Worm (Caenorhabditis elegans) whole organism, late embryonic: ENCODE results near the gene sru-11.

ENCODE experiments used
- ceh-18 ChIP-seq: sonication (generic microtip); optimal IDR thresholded peaks from 2 replicates; lab custom pipeline; 2016; ENCODE audit warnings: missing genetic modification characterization, missing compliant biosample characterization
- ceh-24 ChIP-seq: sonication (generic microtip); optimal IDR thresholded peaks from 2 replicates; lab custom pipeline; 2016; ENCODE audit warnings: mild to moderate bottlenecking, missing genetic modification characterization, missing compliant biosample characterization
- ceh-48 ChIP-seq: sonication (generic microtip); optimal IDR thresholded peaks from 2 replicates; lab custom pipeline; 2016; ENCODE audit warnings: missing genetic modification characterization, inconsistent platforms, missing compliant biosample characterization
- dmd-4 ChIP-seq: sonication (generic microtip); optimal IDR thresholded peaks from 2 replicates; lab custom pipeline; 2016; ENCODE audit warnings: borderline replicate concordance, missing genetic modification characterization, missing compliant biosample characterization
- npax-4 ChIP-seq: sonication (generic microtip); optimal IDR thresholded peaks from 2 replicates; lab custom pipeline; 2016; ENCODE audit warnings: missing genetic modification characterization, missing compliant biosample characterization
- rnt-1 ChIP-seq: sonication (generic microtip); optimal IDR thresholded peaks from 2 replicates; lab custom pipeline; 2016; ENCODE audit warnings: missing genetic modification characterization, missing compliant biosample characterization
- tbx-2 ChIP-seq: sonication (generic microtip); optimal IDR thresholded peaks from 2 replicates; lab custom pipeline; 2016; ENCODE audit warnings: missing genetic modification characterization, missing compliant biosample characterization
- ttx-3 ChIP-seq: sonication (generic microtip); optimal IDR thresholded peaks from 2 replicates; lab custom pipeline; 2016; ENCODE audit warnings: missing genetic modification reagents, missing genetic modification characterization, missing compliant biosample characterization
- zip-5 ChIP-seq: sonication (generic microtip); optimal IDR thresholded peaks from 2 replicates; lab custom pipeline; 2016; ENCODE audit warnings: missing genetic modification characterization, missing compliant biosample characterization

DNA sequence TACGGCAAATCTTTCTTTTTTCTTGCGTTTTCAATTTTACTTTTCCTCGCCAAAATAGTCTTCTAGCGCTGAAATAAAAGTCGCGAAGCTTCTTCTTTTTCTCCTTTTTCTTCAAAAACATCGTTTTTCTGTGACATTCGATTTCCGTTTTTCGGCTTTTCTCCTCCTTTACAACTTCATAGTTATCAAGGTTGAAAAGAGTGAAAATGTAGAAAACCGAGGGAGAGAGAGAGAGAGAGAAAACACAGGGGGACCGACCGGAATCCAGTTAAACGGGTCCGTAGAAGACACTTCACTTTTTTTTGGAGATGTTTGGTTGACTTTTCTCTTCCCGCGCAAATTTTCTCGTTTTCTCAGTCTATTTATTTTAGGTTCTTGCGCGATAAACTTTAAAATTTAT, 20.5 kb upstream of the sru-11 start:
- TF ChIP-seq tbx-2 (tag; lab: Kevin White, UChicago), result no peak
- TF ChIP-seq zip-5, result no peak
- no peak for TF ChIP-seq rnt-1 (tag; lab: Kevin White, UChicago)
- TF ChIP-seq ceh-18 (tag; lab: Kevin White, UChicago), result no peak
- TF ChIP-seq ceh-48 (tag; lab: Kevin White, UChicago), result no peak
- TF ChIP-seq npax-4, result no peak
- TF ChIP-seq ceh-24 (tag; lab: Kevin White, UChicago), result no peak
- no peak for TF ChIP-seq dmd-4 (tag; lab: Kevin White, UChicago)
- no peak for TF ChIP-seq ttx-3 (tag; lab: Kevin White, UChicago)
